Worm (Caenorhabditis elegans) whole organism, early embryonic: ENCODE data around the gene F11A5.18.

Experiments
- B0310.2 ChIP-seq: sonication (generic microtip); optimal IDR thresholded peaks from 2 replicates; lab custom pipeline; 2016; ENCODE audit warnings: mild to moderate bottlenecking, missing genetic modification characterization, missing compliant biosample characterization
- F13C5.2 ChIP-seq: sonication (generic microtip); optimal IDR thresholded peaks from 2 replicates; lab custom pipeline; 2017; ENCODE audit warnings: mild to moderate bottlenecking, missing genetic modification characterization, inconsistent platforms, missing compliant biosample characterization
- aly-1 ChIP-seq: sonication (generic microtip); optimal IDR thresholded peaks from 2 replicates; lab custom pipeline; 2016; ENCODE audit warnings: missing genetic modification characterization, missing compliant biosample characterization
- ama-1 ChIP-seq: fragments of 150-350 bp; optimal IDR thresholded peaks from 2 replicates; lab custom pipeline; 2014
- ceh-36 ChIP-seq: sonication (generic microtip); optimal IDR thresholded peaks from 2 replicates; lab custom pipeline; 2016; ENCODE audit warnings: missing genetic modification characterization, inconsistent platforms, missing compliant biosample characterization
- ets-7 ChIP-seq: sonication (generic microtip); optimal IDR thresholded peaks from 2 replicates; lab custom pipeline; 2016; ENCODE audit warnings: missing genotype, missing genetic modification characterization, missing compliant biosample characterization
- flt-1 ChIP-seq: fragments of 200-800 bp; sonication (Bioruptor generic); IDR thresholded peaks from 2 replicates; pipeline ENCODE4 v1.3.6; 2022; ENCODE audit warnings: missing genetic modification characterization, missing compliant biosample characterization
- hmbx-1 ChIP-seq: sonication (generic microtip); optimal IDR thresholded peaks from 2 replicates; lab custom pipeline; 2016; ENCODE audit warnings: mild to moderate bottlenecking, missing genetic modification characterization, missing compliant biosample characterization
- hmg-4 ChIP-seq: fragments of 200-800 bp; sonication (Bioruptor generic); optimal IDR thresholded peaks from 2 replicates; lab custom pipeline; 2018; ENCODE audit warnings: mild to moderate bottlenecking, missing genetic modification characterization, missing compliant biosample characterization
- hnd-1 ChIP-seq: sonication (generic microtip); optimal IDR thresholded peaks from 2 replicates; lab custom pipeline; 2016; ENCODE audit warnings: missing genetic modification characterization, missing compliant biosample characterization
- scrt-1 ChIP-seq: fragments of 200-800 bp; sonication (Bioruptor generic); IDR thresholded peaks from 2 replicates; pipeline ENCODE4 v1.3.6; 2022; ENCODE audit warnings: missing genetic modification characterization, missing compliant biosample characterization
- sea-1 ChIP-seq: fragments of 200-800 bp; sonication (Bioruptor generic); conservative IDR thresholded peaks from 2 replicates; pipeline ENCODE4 v1.3.6; 2022; ENCODE audit warnings: missing genetic modification characterization, missing compliant biosample characterization
- tbx-11 ChIP-seq: fragments of 200-800 bp; sonication (Bioruptor generic); IDR thresholded peaks from 2 replicates; pipeline ENCODE4 v1.3.6; 2022; ENCODE audit warnings: missing genetic modification characterization, missing compliant biosample characterization

DNA sequence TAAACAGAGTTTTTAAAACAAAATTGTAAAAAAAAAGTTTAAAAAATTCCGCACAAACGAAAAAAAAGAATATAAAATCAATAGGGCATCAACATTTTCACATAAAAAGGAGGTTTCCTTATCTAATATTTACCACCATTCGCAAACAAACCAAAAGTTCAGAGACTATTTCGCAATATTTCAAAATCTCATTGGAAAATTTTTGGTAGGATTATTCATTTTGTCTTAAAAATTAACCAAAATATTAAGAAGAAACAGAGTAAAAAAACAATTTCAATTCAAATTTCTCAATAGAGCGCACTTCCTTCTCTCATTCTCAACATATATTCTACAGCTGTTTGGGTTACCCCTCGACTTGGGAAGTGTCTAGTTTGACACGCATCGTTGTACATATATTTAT, 42.6 kb upstream of the F11A5.18 start:
- TF ChIP-seq hnd-1 (tag; lab: Kevin White, UChicago) (no peak), ama-1 (lab: Kevin White, UChicago) (no peak), flt-1 (GFP tag; lab: Robert Waterston, UW) (no peak), sea-1 (GFP tag; lab: Robert Waterston, UW) (no peak), B0310.2 (tag; lab: Kevin White, UChicago) (no peak), ceh-36 (tag; lab: Kevin White, UChicago) (no peak), F13C5.2 (no peak), scrt-1 (GFP tag; lab: Robert Waterston, UW) (no peak), aly-1 (tag; lab: Kevin White, UChicago) (no peak), hmbx-1 (tag; lab: Kevin White, UChicago) (no peak), ets-7 (tag; lab: Kevin White, UChicago) (no peak), tbx-11 (GFP tag; lab: Robert Waterston, UW) (no peak), hmg-4 (GFP tag; lab: Kevin White, UChicago) (no peak)
